Fruit fly (Drosophila melanogaster) whole organism, embryonic: ENCODE measurements around the gene CG4364.

Experiments used
- Asciz ChIP-seq: fragments of 200-800 bp; sonication (Bioruptor generic); optimal IDR thresholded peaks from 2 replicates; lab custom pipeline; 2017; ENCODE audit warnings: missing biosample characterization, mild to moderate bottlenecking, missing genetic modification characterization, missing genetic modification reagents
- Bgb ChIP-seq: fragments of 200-800 bp; sonication (Bioruptor generic); IDR thresholded peaks from 2 replicates; pipeline ENCODE4 v1.3.6; 2022; ENCODE audit warnings: missing biosample characterization, missing genetic modification characterization; ENCODE audit not compliant: partially characterized antibody
- Blimp-1 ChIP-seq: fragments of 200-800 bp; sonication (Bioruptor generic); optimal IDR thresholded peaks from 3 replicates; lab custom pipeline; 2018; ENCODE audit warnings: missing biosample characterization, missing genetic modification characterization, mild to moderate bottlenecking, moderate library complexity, missing genetic modification reagents
- CG10147 ChIP-seq: fragments of 200-800 bp; sonication (Bioruptor generic); optimal IDR thresholded peaks from 2 replicates; lab custom pipeline; 2019; ENCODE audit warnings: missing biosample characterization, mild to moderate bottlenecking, missing genetic modification characterization, moderate library complexity
- CG10543 ChIP-seq: fragments of 200-800 bp; sonication (Bioruptor generic); optimal IDR thresholded peaks from 3 replicates; lab custom pipeline; 2017; ENCODE audit warnings: missing biosample characterization, mild to moderate bottlenecking, missing genetic modification characterization, moderate library complexity
- CG11695 ChIP-seq: fragments of 200-800 bp; sonication (Bioruptor generic); IDR thresholded peaks from 3 replicates; pipeline ENCODE4 v1.3.6; 2022; ENCODE audit warnings: missing biosample characterization, missing genetic modification characterization
- CG13775 ChIP-seq: fragments of 200-800 bp; sonication (Bioruptor generic); optimal IDR thresholded peaks from 3 replicates; lab custom pipeline; 2017; ENCODE audit warnings: missing biosample characterization, mild to moderate bottlenecking, missing genetic modification characterization
- CG15601 ChIP-seq: fragments of 200-800 bp; sonication (Bioruptor generic); optimal IDR thresholded peaks from 3 replicates; lab custom pipeline; 2019; ENCODE audit warnings: missing biosample characterization, mild to moderate bottlenecking, missing genetic modification characterization, moderate library complexity
- CG17359 ChIP-seq: fragments of 200-800 bp; sonication (Bioruptor generic); optimal IDR thresholded peaks from 3 replicates; lab custom pipeline; 2018; ENCODE audit warnings: missing biosample characterization, mild to moderate bottlenecking, missing genetic modification characterization, moderate library complexity
- CG17829 ChIP-seq: fragments of 200-800 bp; optimal IDR thresholded peaks from 2 replicates; lab custom pipeline; 2019; ENCODE audit warnings: missing biosample characterization, mild to moderate bottlenecking, missing genetic modification characterization, moderate library complexity
- CG2116 ChIP-seq: fragments of 200-800 bp; sonication (Bioruptor generic); optimal IDR thresholded peaks from 3 replicates; lab custom pipeline; 2018; ENCODE audit warnings: missing biosample characterization, mild to moderate bottlenecking, missing genetic modification characterization
- CG2678 ChIP-seq: fragments of 200-800 bp; sonication (Bioruptor generic); optimal IDR thresholded peaks from 3 replicates; lab custom pipeline; 2019; ENCODE audit warnings: missing biosample characterization, mild to moderate bottlenecking, missing genetic modification characterization, moderate library complexity
- CG2712 ChIP-seq: fragments of 200-800 bp; optimal IDR thresholded peaks from 3 replicates; lab custom pipeline; 2019; ENCODE audit warnings: missing biosample characterization, mild to moderate bottlenecking, missing genetic modification characterization, moderate library complexity
- CG31441 ChIP-seq: fragments of 200-800 bp; sonication (Bioruptor generic); IDR thresholded peaks from 2 replicates; pipeline ENCODE4 v1.3.6; 2022; ENCODE audit warnings: missing biosample characterization, missing genetic modification characterization
- CG42726 ChIP-seq: fragments of 200-800 bp; sonication (Bioruptor generic); IDR thresholded peaks from 2 replicates; pipeline ENCODE4 v1.3.6; 2022; ENCODE audit warnings: missing biosample characterization, missing genetic modification characterization; ENCODE audit not compliant: partially characterized antibody
- CG5180 ChIP-seq: fragments of 200-800 bp; sonication (Bioruptor generic); optimal IDR thresholded peaks from 3 replicates; lab custom pipeline; 2017; ENCODE audit warnings: missing biosample characterization, missing genetic modification characterization, mild to moderate bottlenecking, moderate library complexity, missing genetic modification reagents
- CG5953 ChIP-seq: fragments of 200-800 bp; sonication (Bioruptor generic); IDR thresholded peaks from 2 replicates; pipeline ENCODE4 v1.3.6; 2022; ENCODE audit warnings: missing biosample characterization, missing genetic modification characterization
- CG6765 ChIP-seq: fragments of 200-800 bp; sonication (Bioruptor generic); optimal IDR thresholded peaks from 3 replicates; lab custom pipeline; 2017; ENCODE audit warnings: missing biosample characterization, mild to moderate bottlenecking, missing genetic modification characterization
- CG8281 ChIP-seq: fragments of 200-800 bp; sonication (Bioruptor generic); optimal IDR thresholded peaks from 2 replicates; lab custom pipeline; 2018; ENCODE audit warnings: missing biosample characterization, mild to moderate bottlenecking, missing genetic modification characterization, moderate library complexity
- D ChIP-seq, 2 experiments: fragments of 200-800 bp in 1 of 2; fragments of >200 bp in 1 of 2; sonication (Bioruptor generic) in 1 of 2; optimal IDR thresholded peaks; 2 replicates in 1 of 2; 3 replicates in 1 of 2; lab custom pipeline; 2017; ENCODE audit warnings: mild to moderate bottlenecking in 1 of 2, missing biosample characterization in 1 of 2, missing genetic modification characterization in 1 of 2, missing genetic modification reagents in 1 of 2
- Dll ChIP-seq: fragments of 200-800 bp; sonication (Bioruptor generic); IDR thresholded peaks from 4 replicates; pipeline ENCODE4 v1.3.6; 2022; ENCODE audit warnings: missing biosample characterization, missing genetic modification characterization; ENCODE audit not compliant: partially characterized antibody
- Jarid2 ChIP-seq: fragments of 200-800 bp; sonication (Bioruptor generic); optimal IDR thresholded peaks from 3 replicates; lab custom pipeline; 2017; ENCODE audit warnings: mild to moderate bottlenecking, missing biosample characterization, missing genetic modification reagents, missing genetic modification characterization
- Max ChIP-seq: fragments of 200-800 bp; sonication (Bioruptor generic); optimal IDR thresholded peaks from 2 replicates; lab custom pipeline; 2016; ENCODE audit warnings: missing biosample characterization, mild to moderate bottlenecking, missing genetic modification characterization
- Med ChIP-seq: fragments of 200-800 bp; sonication (Bioruptor generic); peaks from one replicate; lab custom pipeline; 2016; ENCODE audit warnings: missing biosample characterization, missing genetic modification characterization, mild to moderate bottlenecking, inconsistent platforms, moderate library complexity
- Pdp1 ChIP-seq, 2 experiments: fragments of 200-800 bp; sonication (Bioruptor generic); optimal IDR thresholded peaks; 3 replicates each; lab custom pipeline; 2016; ENCODE audit warnings: missing biosample characterization in 2 of 2, missing genetic modification characterization in 2 of 2, mild to moderate bottlenecking in 1 of 2, moderate library complexity in 1 of 2
- Xbp1 ChIP-seq: fragments of 200-800 bp; sonication (Bioruptor generic); optimal IDR thresholded peaks from 3 replicates; lab custom pipeline; 2016; ENCODE audit warnings: missing biosample characterization, mild to moderate bottlenecking, missing genetic modification characterization
- abd-A ChIP-seq: fragments of 200-800 bp; sonication (Bioruptor generic); optimal IDR thresholded peaks from 3 replicates; lab custom pipeline; 2019; ENCODE audit warnings: missing biosample characterization, mild to moderate bottlenecking, missing genetic modification characterization, moderate library complexity
- cas ChIP-seq: fragments of 200-800 bp; sonication (Bioruptor generic); IDR thresholded peaks from 2 replicates; pipeline ENCODE4 v1.3.6; 2022; ENCODE audit warnings: missing biosample characterization, missing genetic modification characterization
- chm ChIP-seq: fragments of 200-800 bp; sonication (Bioruptor generic); IDR thresholded peaks from 2 replicates; pipeline ENCODE4 v1.3.6; 2022; ENCODE audit warnings: missing biosample characterization, missing genetic modification characterization
- ci ChIP-seq: fragments of 200-800 bp; sonication (Bioruptor generic); IDR thresholded peaks from 3 replicates; pipeline ENCODE4 v1.3.6; 2022; ENCODE audit warnings: missing biosample characterization, missing genetic modification characterization
- dpn ChIP-seq, 2 experiments: fragments of 200-800 bp; sonication (Bioruptor generic); optimal IDR thresholded peaks; 3 replicates each; lab custom pipeline; 2016; ENCODE audit warnings: missing biosample characterization in 2 of 2, missing genetic modification characterization in 2 of 2
- fd96Cb ChIP-seq: fragments of 200-800 bp; sonication (Bioruptor generic); optimal IDR thresholded peaks from 2 replicates; lab custom pipeline; 2018; ENCODE audit warnings: missing biosample characterization, mild to moderate bottlenecking, missing genetic modification characterization, moderate library complexity
- grau ChIP-seq: fragments of 200-800 bp; optimal IDR thresholded peaks from 3 replicates; lab custom pipeline; 2019; ENCODE audit warnings: missing biosample characterization, mild to moderate bottlenecking, missing genetic modification characterization, moderate library complexity
- her ChIP-seq: fragments of 200-800 bp; sonication (Bioruptor generic); optimal IDR thresholded peaks from 2 replicates; lab custom pipeline; 2016; ENCODE audit warnings: missing biosample characterization, missing genetic modification characterization
- kni ChIP-seq: fragments of 200-800 bp; sonication (Bioruptor generic); optimal IDR thresholded peaks from 3 replicates; lab custom pipeline; 2017; ENCODE audit warnings: mild to moderate bottlenecking, missing biosample characterization, missing genetic modification reagents, missing genetic modification characterization
- lbe ChIP-seq: fragments of 200-800 bp; sonication (Bioruptor generic); optimal IDR thresholded peaks from 2 replicates; lab custom pipeline; 2016; ENCODE audit warnings: missing biosample characterization, mild to moderate bottlenecking, missing genetic modification characterization
- mirr ChIP-seq: fragments of 200-800 bp; sonication (Bioruptor generic); optimal IDR thresholded peaks from 3 replicates; lab custom pipeline; 2018; ENCODE audit warnings: missing biosample characterization, mild to moderate bottlenecking, missing genetic modification characterization
- nom ChIP-seq: fragments of 200-800 bp; sonication (Bioruptor generic); optimal IDR thresholded peaks from 2 replicates; lab custom pipeline; 2017; ENCODE audit warnings: missing biosample characterization, missing genetic modification characterization, mild to moderate bottlenecking, moderate library complexity, missing genetic modification reagents
- oc ChIP-seq: fragments of 200-800 bp; sonication (Bioruptor generic); optimal IDR thresholded peaks from 2 replicates; lab custom pipeline; 2018; ENCODE audit warnings: missing biosample characterization, mild to moderate bottlenecking, missing genetic modification characterization, moderate library complexity
- pan ChIP-seq, 4 experiments: fragments of >200 bp in 3 of 4; fragments of 200-800 bp in 1 of 4; sonication (Bioruptor generic) in 1 of 4; optimal IDR thresholded peaks in 3 of 4; IDR thresholded peaks in 1 of 4; 2 replicates each; pipeline versions ENCODE4 v1.3.6 to Lab custom; 2017 to 2022; ENCODE audit warnings: missing biosample characterization in 2 of 4, missing genetic modification characterization in 2 of 4, mixed read lengths in 1 of 4
- pho ChIP-seq: fragments of 200-800 bp; sonication (Bioruptor generic); optimal IDR thresholded peaks from 2 replicates; lab custom pipeline; 2016; ENCODE audit warnings: missing biosample characterization, missing genetic modification characterization
- pros ChIP-seq: fragments of 200-800 bp; sonication (Bioruptor generic); optimal IDR thresholded peaks from 3 replicates; lab custom pipeline; 2019; ENCODE audit warnings: missing biosample characterization, mild to moderate bottlenecking, missing genetic modification characterization, moderate library complexity
- repo ChIP-seq: fragments of 200-800 bp; sonication (Bioruptor generic); optimal IDR thresholded peaks from 2 replicates; lab custom pipeline; 2016; ENCODE audit warnings: missing biosample characterization, missing genetic modification characterization
- sens-2 ChIP-seq: fragments of 200-800 bp; sonication (Bioruptor generic); IDR thresholded peaks from 2 replicates; pipeline ENCODE4 v1.3.6; 2022; ENCODE audit warnings: missing biosample characterization, missing genetic modification characterization
- sima ChIP-seq: fragments of 200-800 bp; sonication (Bioruptor generic); optimal IDR thresholded peaks from 2 replicates; lab custom pipeline; 2016; ENCODE audit warnings: missing biosample characterization, missing genetic modification characterization
- tap ChIP-seq: fragments of 200-800 bp; optimal IDR thresholded peaks from 3 replicates; lab custom pipeline; 2019; ENCODE audit warnings: missing biosample characterization, mild to moderate bottlenecking, missing genetic modification characterization, moderate library complexity
- vvl ChIP-seq: fragments of 200-800 bp; sonication (Bioruptor generic); IDR thresholded peaks from 2 replicates; pipeline ENCODE4 v1.3.6; 2022; ENCODE audit warnings: missing biosample characterization, missing genetic modification characterization

CG4364 gene

DNA sequence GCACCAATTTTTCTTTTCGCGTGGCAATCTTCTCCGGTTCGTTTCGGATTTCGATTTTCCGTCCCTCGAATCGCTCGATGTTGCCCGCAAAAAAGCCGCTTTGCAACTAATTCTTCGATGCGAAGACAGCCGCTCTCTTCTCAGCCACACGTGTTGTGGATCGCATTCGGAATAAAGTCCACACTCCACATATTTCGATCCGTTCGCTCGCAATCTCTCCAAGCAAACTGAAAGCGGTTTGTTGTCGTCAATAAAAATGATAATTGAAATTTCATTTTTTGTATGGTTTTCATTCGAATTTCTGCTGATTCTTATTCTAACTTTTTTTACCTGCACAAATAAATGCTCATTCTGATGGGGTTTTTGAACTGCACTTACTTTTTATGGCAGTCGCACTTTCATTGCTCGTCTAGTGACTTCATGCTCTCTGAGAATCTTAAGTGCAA lies 5.2 kb downstream of the CG4364 start, which contains the start of gene CG31710 (continued):
- TF ChIP-seq CG17359 (tag; lab: Kevin White, UChicago), result peak; percentile 21
- TF ChIP-seq dpn (GFP tag; optimal IDR thresholded peaks at IDR 0.05; lab: Kevin White, UChicago), result no peak
- peak; percentile 7 for TF ChIP-seq grau
- no peak for TF ChIP-seq tap (tag; lab: Kevin White, UChicago)
- TF ChIP-seq vvl, result peak; percentile 56; the same call in 1 of the 2 replicates
- peak; percentile 16 for TF ChIP-seq CG10543
- 0 out of 2 replicates have a peak, but pooled peaks have one; percentile 14 for TF ChIP-seq cas (GFP tag; lab: Robert Waterston, UW)
- TF ChIP-seq CG6765 (GFP tag; lab: Kevin White, UChicago), result peak; percentile 15
- no peak for TF ChIP-seq fd96Cb (tag; lab: Kevin White, UChicago)
- TF ChIP-seq lbe (GFP tag; lab: Kevin White, UChicago), result peak; percentile 48
- TF ChIP-seq Asciz, result peak; percentile 8
- peak; percentile 89 for TF ChIP-seq Jarid2
- peak; percentile 22 for TF ChIP-seq mirr (GFP tag; lab: Kevin White, UChicago)
- no peak for TF ChIP-seq CG2116
- TF ChIP-seq Bgb (GFP tag; lab: Robert Waterston, UW), result peak; percentile 47; the same call in 1 of the 2 replicates
- peak; percentile 16 for TF ChIP-seq CG2712 (tag; lab: Kevin White, UChicago)
- TF ChIP-seq CG10147, result peak; percentile 11
- no peak for TF ChIP-seq D (optimal IDR thresholded peaks at IDR 0.05; lab: Kevin White, UChicago)
- no peak for TF ChIP-seq D (GFP tag; optimal IDR thresholded peaks at IDR 0.05; lab: Kevin White, UChicago)
- TF ChIP-seq repo, result no peak
- TF ChIP-seq CG13775 (GFP tag; lab: Kevin White, UChicago), result no peak
- TF ChIP-seq ci (GFP tag; lab: Robert Waterston, UW), result peak; percentile 27; the same call in 1 of the 3 replicates
- TF ChIP-seq CG31441 (GFP tag; lab: Robert Waterston, UW), result no peak
- peak; percentile 40 for TF ChIP-seq nom (GFP tag; lab: Kevin White, UChicago)
- no peak for TF ChIP-seq pho (GFP tag; lab: Kevin White, UChicago)
- TF ChIP-seq CG5180 (GFP tag; lab: Kevin White, UChicago), result peak; percentile 23
- no peak for TF ChIP-seq Dll (GFP tag; lab: Robert Waterston, UW)
- TF ChIP-seq Max, result peak; percentile 32
- peak in 1 of 2 experiments; percentile 48 for TF ChIP-seq Pdp1 (GFP tag; optimal IDR thresholded peaks at IDR 0.05; lab: Kevin White, UChicago)
- peak; percentile 23 for TF ChIP-seq CG2678 (tag; lab: Kevin White, UChicago)
- TF ChIP-seq abd-A (tag; lab: Kevin White, UChicago), result peak; percentile 60
- peak; percentile 18; the same call in 1 of the 2 replicates for TF ChIP-seq sens-2 (GFP tag; lab: Robert Waterston, UW)
- no peak for TF ChIP-seq Xbp1
- no peak for TF ChIP-seq sima (GFP tag; lab: Kevin White, UChicago)
- TF ChIP-seq CG8281 (tag; lab: Kevin White, UChicago), result peak; percentile 40
- peak; percentile 59; the same call in 1 of the 2 replicates for TF ChIP-seq CG42726 (GFP tag; lab: Robert Waterston, UW)
- TF ChIP-seq Blimp-1 (GFP tag; lab: Kevin White, UChicago), result peak; percentile 47
- TF ChIP-seq kni (GFP tag; lab: Kevin White, UChicago), result peak; percentile 62
- TF ChIP-seq CG5953 (GFP tag; lab: Robert Waterston, UW), result no peak
- peak; percentile 82 for TF ChIP-seq Med
- peak; percentile 59; the same call in 1 of the 2 replicates for TF ChIP-seq chm (GFP tag; lab: Robert Waterston, UW)
- TF ChIP-seq pan (optimal IDR thresholded peaks at IDR 0.05; lab: Kevin White, UChicago), result no peak
- TF ChIP-seq pan (GFP tag; optimal IDR thresholded peaks at IDR 0.05 in 1 of 2, IDR thresholded peaks at IDR 0.05 in 1 of 2), result peak in 1 of 2 experiments; percentile 15
- TF ChIP-seq oc (tag; lab: Kevin White, UChicago), result peak; percentile 44
- TF ChIP-seq pros, result peak; percentile 19
- peak; percentile 5 for TF ChIP-seq CG17829
- TF ChIP-seq CG15601, result peak; percentile 26
- peak; percentile 7; the same call in 1 of the 3 replicates for TF ChIP-seq CG11695
- TF ChIP-seq her (GFP tag; lab: Kevin White, UChicago), result peak; percentile 34
